Worm (Caenorhabditis elegans) whole organism, L4 larva: ENCODE data around the gene C04E12.2.
"Not testable (repeated sequence)": the region's sequence is repeated elsewhere in the genome, so short reads cannot be mapped to it uniquely, and the experiment has no call there.

Source experiments
- T20F7.1 ChIP-seq: fragments of 200-800 bp; sonication (Bioruptor generic); optimal IDR thresholded peaks from 2 replicates; lab custom pipeline; 2018; ENCODE audit warnings: mild to moderate bottlenecking, missing genetic modification characterization, missing compliant biosample characterization
- ZK337.2 ChIP-seq: fragments of 200-800 bp; sonication (Bioruptor generic); IDR thresholded peaks from 2 replicates; pipeline ENCODE4 v1.3.6; 2022; ENCODE audit warnings: missing genetic modification reagents, missing genetic modification characterization, missing compliant biosample characterization
- aha-1 ChIP-seq: fragments of 150-350 bp; peaks from one replicate; lab custom pipeline; 2014; ENCODE audit warnings: missing biosample characterization, missing genetic modification characterization
- ctbp-1 ChIP-seq: fragments of 200-800 bp; sonication (Bioruptor generic); IDR thresholded peaks from 2 replicates; pipeline ENCODE4 v1.3.6; 2022; ENCODE audit warnings: missing genetic modification reagents, missing genetic modification characterization, missing compliant biosample characterization
- daf-16 ChIP-seq, 3 experiments: sonication (generic microtip); optimal IDR thresholded peaks; 2 replicates each; lab custom pipeline; 2016 to 2017; ENCODE audit warnings: missing genetic modification characterization in 3 of 3, missing genetic modification reagents in 3 of 3, mild to moderate bottlenecking in 2 of 3, missing compliant biosample characterization in 2 of 3, missing biosample characterization in 1 of 3, moderate library complexity in 1 of 3
- daf-19 ChIP-seq: fragments of 200-800 bp; sonication (Bioruptor generic); conservative IDR thresholded peaks from 2 replicates; pipeline ENCODE4 v1.3.6; 2022; ENCODE audit warnings: missing genetic modification characterization, missing compliant biosample characterization
- daf-8 ChIP-seq: fragments of 200-800 bp; sonication (Bioruptor generic); IDR thresholded peaks from 2 replicates; pipeline ENCODE4 v1.3.6; 2022; ENCODE audit warnings: missing genetic modification characterization, missing compliant biosample characterization
- dmd-6 ChIP-seq: fragments of 200-800 bp; sonication (Bioruptor generic); IDR thresholded peaks from 2 replicates; pipeline ENCODE4 v1.3.6; 2022; ENCODE audit warnings: missing genetic modification reagents, missing genetic modification characterization, missing compliant biosample characterization
- dmd-8 ChIP-seq: fragments of 200-800 bp; sonication (Bioruptor generic); IDR thresholded peaks from 2 replicates; pipeline ENCODE4 v1.3.6; 2022; ENCODE audit warnings: missing genetic modification characterization, missing compliant biosample characterization
- dve-1 ChIP-seq: sonication (generic microtip); optimal IDR thresholded peaks from 2 replicates; lab custom pipeline; 2017; ENCODE audit warnings: antibody characterized with exemption, mild to moderate bottlenecking, missing genetic modification characterization, missing compliant biosample characterization; ENCODE audit not compliant: insufficient read depth
- gei-8 ChIP-seq: fragments of 200-800 bp; sonication (Bioruptor generic); optimal IDR thresholded peaks from 2 replicates; lab custom pipeline; 2018; ENCODE audit warnings: mild to moderate bottlenecking, missing genetic modification characterization, missing compliant biosample characterization
- hlh-11 ChIP-seq: fragments of 200-800 bp; sonication (Bioruptor generic); optimal IDR thresholded peaks from 2 replicates; lab custom pipeline; 2018; ENCODE audit warnings: mild to moderate bottlenecking, missing genetic modification characterization, missing compliant biosample characterization
- jun-1 ChIP-seq: fragments of 150-350 bp; optimal IDR thresholded peaks from 2 replicates; lab custom pipeline; 2014; ENCODE audit warnings: missing biosample characterization, missing genetic modification reagents, missing genetic modification characterization
- lin-1 ChIP-seq: fragments of 200-800 bp; sonication (Bioruptor generic); IDR thresholded peaks from 2 replicates; pipeline ENCODE4 v1.3.6; 2022; ENCODE audit warnings: missing genetic modification reagents, missing genetic modification characterization, missing compliant biosample characterization
- lin-13 ChIP-seq: fragments of 150-350 bp; optimal IDR thresholded peaks from 2 replicates; lab custom pipeline; 2014; ENCODE audit warnings: missing biosample characterization, missing genetic modification reagents, missing genetic modification characterization
- lin-29 ChIP-seq: fragments of 200-800 bp; sonication (Bioruptor generic); IDR thresholded peaks from 2 replicates; pipeline ENCODE4 v1.3.6; 2022; ENCODE audit warnings: missing genetic modification reagents, missing genetic modification characterization, missing compliant biosample characterization
- lin-39 ChIP-seq: fragments of 150-350 bp; optimal IDR thresholded peaks from 2 replicates; lab custom pipeline; 2014; ENCODE audit warnings: missing biosample characterization, missing genetic modification reagents, missing genetic modification characterization
- mdt-29 ChIP-seq: fragments of 200-800 bp; sonication (Bioruptor generic); IDR thresholded peaks from 2 replicates; pipeline ENCODE4 v1.3.6; 2022; ENCODE audit warnings: missing genetic modification reagents, missing genetic modification characterization, missing compliant biosample characterization
- nhr-11 ChIP-seq: fragments of 150-350 bp; optimal IDR thresholded peaks from 2 replicates; lab custom pipeline; 2014; ENCODE audit warnings: missing biosample characterization, missing genetic modification characterization
- nhr-111 ChIP-seq: fragments of 200-800 bp; sonication (Bioruptor generic); optimal IDR thresholded peaks from 2 replicates; lab custom pipeline; 2018; ENCODE audit warnings: mild to moderate bottlenecking, missing genetic modification characterization, missing compliant biosample characterization
- nhr-25 ChIP-seq: sonication (generic microtip); optimal IDR thresholded peaks from 2 replicates; lab custom pipeline; 2017; ENCODE audit warnings: missing genetic modification characterization, mild to moderate bottlenecking, missing compliant biosample characterization, antibody characterized with exemption, moderate library complexity, borderline replicate concordance; ENCODE audit not compliant: insufficient read depth
- nhr-41 ChIP-seq: fragments of 200-800 bp; sonication (Bioruptor generic); IDR thresholded peaks from 2 replicates; pipeline ENCODE4 v1.3.6; 2022; ENCODE audit warnings: missing genetic modification reagents, missing genetic modification characterization, missing compliant biosample characterization
- nhr-76 ChIP-seq: fragments of 150-350 bp; optimal IDR thresholded peaks from 2 replicates; lab custom pipeline; 2014; ENCODE audit warnings: missing biosample characterization, missing genetic modification characterization
- saeg-2 ChIP-seq: fragments of 200-800 bp; sonication (Bioruptor generic); IDR thresholded peaks from 2 replicates; pipeline ENCODE4 v1.3.6; 2022; ENCODE audit warnings: missing genetic modification reagents, missing genetic modification characterization, missing compliant biosample characterization
- set-16 ChIP-seq: fragments of 200-800 bp; sonication (Bioruptor generic); IDR thresholded peaks from 2 replicates; pipeline ENCODE4 v1.3.6; 2022; ENCODE audit warnings: missing genetic modification reagents, missing genetic modification characterization, missing compliant biosample characterization
- unc-130 ChIP-seq: sonication (generic microtip); optimal IDR thresholded peaks from 2 replicates; lab custom pipeline; 2016; ENCODE audit warnings: missing genetic modification reagents, missing genetic modification characterization, missing compliant biosample characterization
- vab-7 ChIP-seq: fragments of 200-800 bp; sonication (Bioruptor generic); IDR thresholded peaks from 2 replicates; pipeline ENCODE4 v1.3.6; 2022; ENCODE audit warnings: missing genetic modification reagents, missing genetic modification characterization, missing compliant biosample characterization
- zip-2 ChIP-seq: fragments of 150-350 bp; optimal IDR thresholded peaks from 2 replicates; lab custom pipeline; 2014; ENCODE audit warnings: missing biosample characterization, missing genetic modification characterization
- ztf-11 ChIP-seq: fragments of 150-350 bp; optimal IDR thresholded peaks from 2 replicates; lab custom pipeline; 2014; ENCODE audit warnings: missing biosample characterization, missing genetic modification characterization

The C04E12.2 gene

ce11 chrV:3394694-3395240 lies 26.9 kb downstream of the C04E12.2 start, which contains the start of gene T20D4.15:
T20D4.15 (minus strand) TSS chrV:3394744.
- TF ChIP-seq dmd-8 (GFP tag; lab: Robert Waterston, UW) (no peak), aha-1 (no peak), gei-8 (GFP tag; lab: Kevin White, UChicago) (no peak), daf-19 (no peak), nhr-11 (tag; lab: Kevin White, UChicago) (no peak), lin-39 (tag; lab: Kevin White, UChicago) (no peak), saeg-2 (GFP tag; lab: Robert Waterston, UW) (no peak), hlh-11 (tag; lab: Kevin White, UChicago) (peak; percentile 19), ztf-11 (tag; lab: Kevin White, UChicago) (no peak), ctbp-1 (no peak), ZK337.2 (GFP tag; lab: Robert Waterston, UW) (no peak), set-16 (peak; percentile 60; the same call in 1 of the 2 replicates), nhr-41 (no peak), dmd-6 (GFP tag; lab: Robert Waterston, UW) (peak; percentile 15; the same call in 1 of the 2 replicates), vab-7 (GFP tag; lab: Robert Waterston, UW) (no peak)

ce11 chrV:3396765-3397164 lies 28.9 kb downstream of the C04E12.2 start, which contains the start of gene T20D4.12:
T20D4.12 (plus strand) TSS chrV:3397065.
- peak in 1 of 2 experiments; percentile 79 for TF ChIP-seq daf-16 (GFP tag; optimal IDR thresholded peaks at IDR 0.05; lab: Kevin White, UChicago)
- TF ChIP-seq daf-16 (tag; optimal IDR thresholded peaks at IDR 0.05; lab: Kevin White, UChicago): not testable (repeated sequence)

- TF ChIP-seq hlh-11 (tag; lab: Kevin White, UChicago) (peak; percentile 28), daf-16 (GFP tag; optimal IDR thresholded peaks at IDR 0.05; lab: Kevin White, UChicago) (peak in 1 of 2 experiments; percentile 62), daf-16 (tag; optimal IDR thresholded peaks at IDR 0.05; lab: Kevin White, UChicago) (no peak), jun-1 (tag; lab: Kevin White, UChicago) (no peak), lin-29 (GFP tag; lab: Robert Waterston, UW) (no peak), daf-19 (no peak), nhr-25 (no peak)
Observed at ce11 chrV:3398314-3398713, 30.4 kb downstream of the C04E12.2 start, which contains the start of gene T20D4.11. T20D4.11 (plus strand) TSS chrV:3398690.

- peak in 1 of 2 experiments; percentile 25 for TF ChIP-seq daf-16 (GFP tag; optimal IDR thresholded peaks at IDR 0.05; lab: Kevin White, UChicago)
- not testable (repeated sequence) for TF ChIP-seq daf-16 (tag; optimal IDR thresholded peaks at IDR 0.05; lab: Kevin White, UChicago)
- TF ChIP-seq, all 104 proteins: peak for 1; not testable (repeated sequence) for 103
Observed at ce11 chrV:3399952-3400351, 32.1 kb downstream of the C04E12.2 start, which contains the start of gene T20D4.10. T20D4.10 (plus strand) TSS chrV:3400252.

ce11 chrV:3408602-3409001 lies 40.7 kb downstream of the C04E12.2 start, which contains the start of gene T20D4.7:
T20D4.7 (plus strand) TSS chrV:3408902.
- no peak for TF ChIP-seq unc-130 (GFP tag; lab: Kevin White, UChicago)
- no peak for TF ChIP-seq daf-8 (GFP tag; lab: Robert Waterston, UW)
- TF ChIP-seq nhr-111 (GFP tag; lab: Kevin White, UChicago): no peak
- TF ChIP-seq nhr-76: no peak
- no peak for TF ChIP-seq mdt-29 (GFP tag; lab: Robert Waterston, UW)
- no peak for TF ChIP-seq lin-1 (GFP tag; lab: Robert Waterston, UW)
- no peak for TF ChIP-seq dve-1 (tag; lab: Kevin White, UChicago)
- TF ChIP-seq nhr-25: no peak
- no peak for TF ChIP-seq lin-13 (GFP tag; lab: Kevin White, UChicago)
- TF ChIP-seq zip-2 (tag; lab: Kevin White, UChicago): no peak
- TF ChIP-seq T20F7.1 (GFP tag; lab: Kevin White, UChicago): no peak
